Fruit fly (Drosophila melanogaster) whole organism, embryonic: ENCODE results near the gene ATPsyngamma.

Source experiments
- Atf3 ChIP-seq: fragments of 200-800 bp; sonication (Bioruptor generic); optimal IDR thresholded peaks from 3 replicates; lab custom pipeline; 2016; ENCODE audit warnings: missing biosample characterization, missing genetic modification characterization
- C15 ChIP-seq: fragments of 200-800 bp; sonication (Bioruptor generic); IDR thresholded peaks from 3 replicates; pipeline ENCODE4 v1.3.6; 2022; ENCODE audit warnings: missing biosample characterization, missing genetic modification characterization
- CG11247 ChIP-seq: fragments of 200-800 bp; sonication (Bioruptor generic); IDR thresholded peaks from 2 replicates; pipeline ENCODE4 v1.3.6; 2022; ENCODE audit warnings: missing biosample characterization, missing genetic modification characterization
- CG12659 ChIP-seq: fragments of 200-800 bp; sonication (Bioruptor generic); optimal IDR thresholded peaks from 3 replicates; lab custom pipeline; 2017; ENCODE audit warnings: mild to moderate bottlenecking, missing biosample characterization, missing genetic modification reagents, missing genetic modification characterization
- CG1602 ChIP-seq: fragments of 200-800 bp; sonication (Bioruptor generic); optimal IDR thresholded peaks from 3 replicates; lab custom pipeline; 2016; ENCODE audit warnings: missing biosample characterization, missing genetic modification characterization
- CG2116 ChIP-seq: fragments of 200-800 bp; sonication (Bioruptor generic); optimal IDR thresholded peaks from 3 replicates; lab custom pipeline; 2018; ENCODE audit warnings: missing biosample characterization, mild to moderate bottlenecking, missing genetic modification characterization
- CG2678 ChIP-seq: fragments of 200-800 bp; sonication (Bioruptor generic); optimal IDR thresholded peaks from 3 replicates; lab custom pipeline; 2019; ENCODE audit warnings: missing biosample characterization, mild to moderate bottlenecking, missing genetic modification characterization, moderate library complexity
- CG2712 ChIP-seq: fragments of 200-800 bp; optimal IDR thresholded peaks from 3 replicates; lab custom pipeline; 2019; ENCODE audit warnings: missing biosample characterization, mild to moderate bottlenecking, missing genetic modification characterization, moderate library complexity
- CG2889 ChIP-seq: fragments of 200-800 bp; sonication (Bioruptor generic); IDR thresholded peaks from 3 replicates; pipeline ENCODE4 v1.3.6; 2022; ENCODE audit warnings: missing biosample characterization, missing genetic modification characterization
- CG32532 ChIP-seq: fragments of 200-800 bp; sonication (Bioruptor generic); IDR thresholded peaks from 2 replicates; pipeline ENCODE4 v1.3.6; 2022; ENCODE audit warnings: missing biosample characterization, missing genetic modification characterization
- CG3407 ChIP-seq: fragments of 200-800 bp; sonication (Bioruptor generic); optimal IDR thresholded peaks from 2 replicates; lab custom pipeline; 2018; ENCODE audit warnings: missing biosample characterization, mild to moderate bottlenecking, missing genetic modification characterization
- CG34376 ChIP-seq: fragments of 200-800 bp; sonication (Bioruptor generic); optimal IDR thresholded peaks from 2 replicates; lab custom pipeline; 2018; ENCODE audit warnings: missing biosample characterization, mild to moderate bottlenecking, missing genetic modification characterization
- CG4424 ChIP-seq: fragments of 200-800 bp; sonication (Bioruptor generic); optimal IDR thresholded peaks from 3 replicates; lab custom pipeline; 2016; ENCODE audit warnings: missing biosample characterization, missing genetic modification characterization
- CG5245 ChIP-seq: fragments of 200-800 bp; sonication (Bioruptor generic); optimal IDR thresholded peaks from 3 replicates; lab custom pipeline; 2016; ENCODE audit warnings: missing biosample characterization, missing genetic modification characterization
- CG6175 ChIP-seq: fragments of 200-800 bp; sonication (Bioruptor generic); IDR thresholded peaks from 3 replicates; pipeline ENCODE4 v1.3.6; 2022; ENCODE audit warnings: missing biosample characterization, missing genetic modification characterization
- CG7786 ChIP-seq: fragments of 200-800 bp; sonication (Bioruptor generic); optimal IDR thresholded peaks from 2 replicates; lab custom pipeline; 2016; ENCODE audit warnings: missing biosample characterization, missing genetic modification characterization
- CG7839 ChIP-seq: fragments of 200-800 bp; sonication (Bioruptor generic); optimal IDR thresholded peaks from 3 replicates; lab custom pipeline; 2018; ENCODE audit warnings: missing biosample characterization, mild to moderate bottlenecking, missing genetic modification characterization, moderate library complexity
- CG8478 ChIP-seq: fragments of >200 bp; optimal IDR thresholded peaks from 2 replicates; lab custom pipeline; 2018
- CHES-1-like ChIP-seq: fragments of 200-800 bp; sonication (Bioruptor generic); optimal IDR thresholded peaks from 2 replicates; lab custom pipeline; 2016; ENCODE audit warnings: missing biosample characterization, missing genetic modification characterization
- Ets65A ChIP-seq: fragments of 200-800 bp; sonication (Bioruptor generic); peaks from one replicate; lab custom pipeline; 2016; ENCODE audit warnings: missing biosample characterization, missing genetic modification characterization
- Gsc ChIP-seq: fragments of 200-800 bp; sonication (Bioruptor generic); IDR thresholded peaks from 2 replicates; pipeline ENCODE4 v1.3.6; 2022; ENCODE audit warnings: missing biosample characterization, missing genetic modification characterization
- HLH4C ChIP-seq: fragments of 200-800 bp; sonication (Bioruptor generic); IDR thresholded peaks from 3 replicates; pipeline ENCODE4 v1.3.6; 2022; ENCODE audit warnings: missing biosample characterization, missing genetic modification characterization; ENCODE audit not compliant: partially characterized antibody
- Hr78 ChIP-seq, 2 experiments: fragments of 200-800 bp in 1 of 2; fragments of >200 bp in 1 of 2; sonication (Bioruptor generic) in 1 of 2; optimal IDR thresholded peaks; 2 replicates each; lab custom pipeline; 2017 to 2019; ENCODE audit warnings: missing biosample characterization in 2 of 2, missing genetic modification characterization in 2 of 2, mild to moderate bottlenecking in 1 of 2, moderate library complexity in 1 of 2
- Hsf ChIP-seq: fragments of 200-800 bp; sonication (Bioruptor generic); optimal IDR thresholded peaks from 3 replicates; lab custom pipeline; 2016; ENCODE audit warnings: missing biosample characterization, missing genetic modification characterization
- Kr ChIP-seq: fragments of 200-800 bp; sonication (Bioruptor generic); optimal IDR thresholded peaks from 2 replicates; lab custom pipeline; 2017; ENCODE audit warnings: missing biosample characterization, mild to moderate bottlenecking, missing genetic modification characterization
- Lhr ChIP-seq: fragments of 200-800 bp; sonication (Bioruptor generic); optimal IDR thresholded peaks from 3 replicates; lab custom pipeline; 2017; ENCODE audit warnings: mild to moderate bottlenecking, missing biosample characterization, missing genetic modification reagents, missing genetic modification characterization
- MTF-1 ChIP-seq: fragments of 200-800 bp; sonication (Bioruptor generic); optimal IDR thresholded peaks from 2 replicates; lab custom pipeline; 2018; ENCODE audit warnings: missing biosample characterization, mild to moderate bottlenecking, missing genetic modification characterization, borderline replicate concordance
- Meics ChIP-seq: fragments of 200-800 bp; sonication (Bioruptor generic); optimal IDR thresholded peaks from 2 replicates; lab custom pipeline; 2017; ENCODE audit warnings: missing biosample characterization, mild to moderate bottlenecking, missing genetic modification characterization
- Oli ChIP-seq: fragments of 200-800 bp; sonication (Bioruptor generic); optimal IDR thresholded peaks from 2 replicates; lab custom pipeline; 2018; ENCODE audit warnings: missing biosample characterization, mild to moderate bottlenecking, missing genetic modification characterization, moderate library complexity
- Ravus ChIP-seq: fragments of 200-800 bp; sonication (Bioruptor generic); IDR thresholded peaks from 2 replicates; pipeline ENCODE4 v1.3.6; 2022; ENCODE audit warnings: missing biosample characterization, missing genetic modification characterization
- Sin3A ChIP-seq: fragments of >200 bp; optimal IDR thresholded peaks from 2 replicates; lab custom pipeline; 2018
- btn ChIP-seq: fragments of 200-800 bp; sonication (Bioruptor generic); optimal IDR thresholded peaks from 2 replicates; lab custom pipeline; 2016; ENCODE audit warnings: missing biosample characterization, missing genetic modification characterization
- chn ChIP-seq: fragments of 200-800 bp; sonication (Bioruptor generic); optimal IDR thresholded peaks from 2 replicates; lab custom pipeline; 2016; ENCODE audit warnings: missing biosample characterization, missing genetic modification characterization
- eve ChIP-seq, 2 experiments: fragments of >200 bp; optimal IDR thresholded peaks; 2 replicates each; lab custom pipeline; 2017; ENCODE audit warnings: missing biosample characterization in 2 of 2, missing genetic modification characterization in 2 of 2
- ewg ChIP-seq: fragments of 200-800 bp; sonication (Bioruptor generic); optimal IDR thresholded peaks from 3 replicates; lab custom pipeline; 2017; ENCODE audit warnings: mild to moderate bottlenecking, missing biosample characterization, missing genetic modification reagents, missing genetic modification characterization
- fd96Cb ChIP-seq: fragments of 200-800 bp; sonication (Bioruptor generic); optimal IDR thresholded peaks from 2 replicates; lab custom pipeline; 2018; ENCODE audit warnings: missing biosample characterization, mild to moderate bottlenecking, missing genetic modification characterization, moderate library complexity
- h ChIP-seq: fragments of >200 bp; optimal IDR thresholded peaks from 2 replicates; lab custom pipeline; 2017
- hkb ChIP-seq, 2 experiments: fragments of 200-800 bp in 1 of 2; fragments of >200 bp in 1 of 2; sonication (Bioruptor generic) in 1 of 2; IDR thresholded peaks in 1 of 2; optimal IDR thresholded peaks in 1 of 2; 2 replicates each; pipeline versions ENCODE4 v1.3.6 to Lab custom; 2017 to 2022; ENCODE audit warnings: missing biosample characterization in 1 of 2, missing genetic modification characterization in 1 of 2
- mld ChIP-seq: fragments of 200-800 bp; sonication (Bioruptor generic); IDR thresholded peaks from 3 replicates; pipeline ENCODE4 v1.3.6; 2022; ENCODE audit warnings: missing biosample characterization, missing genetic modification characterization; ENCODE audit not compliant: partially characterized antibody
- oc ChIP-seq: fragments of 200-800 bp; sonication (Bioruptor generic); optimal IDR thresholded peaks from 2 replicates; lab custom pipeline; 2018; ENCODE audit warnings: missing biosample characterization, mild to moderate bottlenecking, missing genetic modification characterization, moderate library complexity
- odd ChIP-seq: fragments of 200-800 bp; sonication (Bioruptor generic); optimal IDR thresholded peaks from 2 replicates; lab custom pipeline; 2017; ENCODE audit warnings: missing biosample characterization, mild to moderate bottlenecking, missing genetic modification characterization
- pan ChIP-seq, 4 experiments: fragments of >200 bp in 3 of 4; fragments of 200-800 bp in 1 of 4; sonication (Bioruptor generic) in 1 of 4; optimal IDR thresholded peaks in 3 of 4; IDR thresholded peaks in 1 of 4; 2 replicates each; pipeline versions ENCODE4 v1.3.6 to Lab custom; 2017 to 2022; ENCODE audit warnings: missing biosample characterization in 2 of 4, missing genetic modification characterization in 2 of 4, mixed read lengths in 1 of 4
- sc ChIP-seq, 3 experiments: fragments of >200 bp in 2 of 3; fragments of 200-800 bp in 1 of 3; sonication (Bioruptor generic) in 1 of 3; optimal IDR thresholded peaks; 2 replicates in 2 of 3; 3 replicates in 1 of 3; lab custom pipeline; 2017; ENCODE audit warnings: mild to moderate bottlenecking in 1 of 3, missing biosample characterization in 1 of 3, missing genetic modification characterization in 1 of 3, missing genetic modification reagents in 1 of 3
- scrt ChIP-seq: fragments of 200-800 bp; sonication (Bioruptor generic); optimal IDR thresholded peaks from 2 replicates; lab custom pipeline; 2018; ENCODE audit warnings: missing biosample characterization, mild to moderate bottlenecking, missing genetic modification characterization, moderate library complexity
- seq ChIP-seq: fragments of 200-800 bp; sonication (Bioruptor generic); IDR thresholded peaks from 2 replicates; pipeline ENCODE4 v1.3.6; 2022; ENCODE audit warnings: missing biosample characterization, missing genetic modification characterization
- sisA ChIP-seq: fragments of 200-800 bp; sonication (Bioruptor generic); IDR thresholded peaks from 2 replicates; pipeline ENCODE4 v1.3.6; 2022; ENCODE audit warnings: missing biosample characterization, missing genetic modification characterization
- slou ChIP-seq: fragments of 200-800 bp; sonication (Bioruptor generic); optimal IDR thresholded peaks from 3 replicates; lab custom pipeline; 2016; ENCODE audit warnings: missing biosample characterization, missing genetic modification characterization
- sna ChIP-seq: fragments of 200-800 bp; sonication (Bioruptor generic); IDR thresholded peaks from 2 replicates; pipeline ENCODE4 v1.3.6; 2022; ENCODE audit warnings: missing biosample characterization, missing genetic modification characterization; ENCODE audit not compliant: partially characterized antibody
- ssp ChIP-seq: fragments of 200-800 bp; sonication (Bioruptor generic); IDR thresholded peaks from 2 replicates; pipeline ENCODE4 v1.3.6; 2022; ENCODE audit warnings: missing biosample characterization, missing genetic modification characterization
- tio ChIP-seq: fragments of 200-800 bp; sonication (Bioruptor generic); optimal IDR thresholded peaks from 2 replicates; lab custom pipeline; 2017; ENCODE audit warnings: missing biosample characterization, missing genetic modification characterization, inconsistent platforms
- usp ChIP-seq: fragments of >200 bp; optimal IDR thresholded peaks from 2 replicates; lab custom pipeline; 2017; ENCODE audit warnings: missing biosample characterization, missing genetic modification characterization

ATPsyngamma gene

dm6 chr3R:29771645-29772089 lies 22.7 kb upstream of the ATPsyngamma start (continued):
- no peak for TF ChIP-seq C15 (GFP tag; lab: Robert Waterston, UW)
- peak; percentile 11 for TF ChIP-seq Atf3
- TF ChIP-seq sisA (GFP tag; lab: Robert Waterston, UW), result no peak
- TF ChIP-seq CG7786 (GFP tag; lab: Kevin White, UChicago), result no peak
- TF ChIP-seq Ravus, result no peak
- no peak for TF ChIP-seq Hsf (GFP tag; lab: Kevin White, UChicago)
- peak; percentile 33; the same call in 1 of the 3 replicates for TF ChIP-seq HLH4C (GFP tag; lab: Robert Waterston, UW)
- TF ChIP-seq scrt (GFP tag; lab: Kevin White, UChicago), result no peak
- TF ChIP-seq tio, result no peak
- no peak for TF ChIP-seq pan (optimal IDR thresholded peaks at IDR 0.05; lab: Kevin White, UChicago)
- no peak for TF ChIP-seq pan (GFP tag; optimal IDR thresholded peaks at IDR 0.05 in 1 of 2, IDR thresholded peaks at IDR 0.05 in 1 of 2)
- TF ChIP-seq sc (optimal IDR thresholded peaks at IDR 0.05; lab: Kevin White, UChicago), result no peak
- TF ChIP-seq sc (GFP tag; optimal IDR thresholded peaks at IDR 0.05; lab: Kevin White, UChicago), result no peak
- TF ChIP-seq Gsc, result no peak
- no peak for TF ChIP-seq CG8478
- no peak for TF ChIP-seq eve (GFP tag; optimal IDR thresholded peaks at IDR 0.05; lab: Kevin White, UChicago)
- peak; percentile 69; the same call in 1 of the 2 replicates for TF ChIP-seq sna (GFP tag; lab: Robert Waterston, UW)
- no peak for TF ChIP-seq Ets65A (GFP tag; lab: Kevin White, UChicago)
- TF ChIP-seq CG2678 (tag; lab: Kevin White, UChicago), result no peak
- peak; percentile 70 for TF ChIP-seq oc (tag; lab: Kevin White, UChicago)
- no peak for TF ChIP-seq CG1602
- no peak for TF ChIP-seq CHES-1-like
- peak; percentile 11 for TF ChIP-seq odd (GFP tag; lab: Kevin White, UChicago)
- TF ChIP-seq chn (GFP tag; lab: Kevin White, UChicago), result no peak
- no peak for TF ChIP-seq CG2116
- TF ChIP-seq Meics (GFP tag; lab: Kevin White, UChicago), result no peak
- no peak for TF ChIP-seq Hr78 (GFP tag; optimal IDR thresholded peaks at IDR 0.05; lab: Kevin White, UChicago)
- no peak for TF ChIP-seq usp (GFP tag; lab: Kevin White, UChicago)
- no peak for TF ChIP-seq CG6175 (GFP tag; lab: Robert Waterston, UW)
- TF ChIP-seq CG7839 (tag; lab: Kevin White, UChicago), result no peak
- no peak for TF ChIP-seq CG2712 (tag; lab: Kevin White, UChicago)
- TF ChIP-seq Oli (tag; lab: Kevin White, UChicago), result no peak
- TF ChIP-seq btn, result no peak
- no peak for TF ChIP-seq slou
- no peak for TF ChIP-seq CG3407 (GFP tag; lab: Kevin White, UChicago)
- TF ChIP-seq CG32532 (GFP tag; lab: Robert Waterston, UW), result no peak
- TF ChIP-seq CG11247 (GFP tag; lab: Robert Waterston, UW), result no peak
- no peak for TF ChIP-seq CG2889 (GFP tag; lab: Robert Waterston, UW)
- TF ChIP-seq MTF-1 (GFP tag; lab: Kevin White, UChicago), result no peak
- no peak for TF ChIP-seq Kr
- no peak for TF ChIP-seq fd96Cb (tag; lab: Kevin White, UChicago)
- TF ChIP-seq seq (GFP tag; lab: Robert Waterston, UW), result no peak
- TF ChIP-seq Sin3A (lab: Kevin White, UChicago), result no peak
- TF ChIP-seq ewg (GFP tag; lab: Kevin White, UChicago), result no peak
- TF ChIP-seq Lhr, result no peak
- TF ChIP-seq CG4424 (GFP tag; lab: Kevin White, UChicago), result no peak
- TF ChIP-seq CG12659 (GFP tag; lab: Kevin White, UChicago), result no peak
- TF ChIP-seq mld (GFP tag; lab: Robert Waterston, UW), result no peak
- no peak for TF ChIP-seq h
- TF ChIP-seq ssp, result no peak
- TF ChIP-seq CG34376 (GFP tag; lab: Kevin White, UChicago), result no peak
- no peak for TF ChIP-seq CG5245 (GFP tag; lab: Kevin White, UChicago)
- TF ChIP-seq hkb (optimal IDR thresholded peaks at IDR 0.05; lab: Kevin White, UChicago), result no peak
- TF ChIP-seq hkb (GFP tag; IDR thresholded peaks at IDR 0.05; lab: Robert Waterston, UW), result 0 out of 2 replicates have a peak, but pooled peaks have one; percentile 18
